Worm (Caenorhabditis elegans) whole organism, dauer: ENCODE data around the gene vnut-1.

Experiments used
- unc-62 ChIP-seq: sonication (generic microtip); optimal IDR thresholded peaks from 2 replicates; lab custom pipeline; 2017; ENCODE audit warnings: missing biosample characterization, missing genetic modification reagents, missing genetic modification characterization

Gene vnut-1

DNA sequence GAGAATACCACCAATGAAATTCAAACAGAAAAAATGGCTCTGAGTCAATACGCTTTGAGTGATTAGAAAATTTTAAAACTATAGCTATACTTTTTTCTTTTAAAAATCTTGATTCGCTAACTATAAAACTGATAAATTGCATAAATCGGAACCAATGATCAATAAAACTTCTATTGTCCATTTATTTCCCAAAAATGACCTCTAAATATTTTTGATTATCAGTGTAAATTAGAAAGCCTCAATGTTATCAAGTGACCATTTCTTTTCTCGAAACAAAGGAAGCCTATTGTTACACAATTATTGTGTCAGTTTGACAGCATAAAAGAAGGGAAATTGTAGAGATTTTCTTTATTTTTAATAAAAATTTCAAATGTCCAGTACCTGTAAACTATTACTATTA, 10.5 kb downstream of the vnut-1 start, which contains the start of gene K10H10.4:
Gene K10H10.4 (plus strand): TSS at position 301 of the 400 bp plus-strand sequence.
- TF ChIP-seq unc-62 (GFP tag; lab: Kevin White, UChicago): no peak

DNA sequence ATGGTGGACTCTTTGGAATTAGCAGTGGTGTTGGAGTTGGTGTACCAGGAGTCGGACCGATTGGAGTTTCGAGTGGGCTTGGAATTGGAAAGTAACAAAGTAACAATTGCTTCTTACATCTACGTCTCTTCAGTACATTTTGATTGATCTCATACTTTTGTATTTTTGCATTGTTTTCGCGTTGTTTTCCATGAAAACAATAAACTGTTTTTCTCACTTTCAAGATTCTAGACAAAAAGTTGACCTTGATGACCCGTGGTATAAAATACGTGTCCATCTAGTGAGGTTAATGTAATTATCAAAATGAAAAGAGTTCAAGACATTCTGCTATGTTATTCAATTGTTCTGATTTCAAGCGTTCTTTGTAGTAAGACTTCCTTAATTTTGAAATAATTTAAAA, 11.8 kb downstream of the vnut-1 start, which contains the start of gene K10H10.5:
Gene K10H10.5 (plus strand): TSS at position 301 of the 400 bp plus-strand sequence.
- TF ChIP-seq unc-62 (GFP tag; lab: Kevin White, UChicago): no peak

DNA sequence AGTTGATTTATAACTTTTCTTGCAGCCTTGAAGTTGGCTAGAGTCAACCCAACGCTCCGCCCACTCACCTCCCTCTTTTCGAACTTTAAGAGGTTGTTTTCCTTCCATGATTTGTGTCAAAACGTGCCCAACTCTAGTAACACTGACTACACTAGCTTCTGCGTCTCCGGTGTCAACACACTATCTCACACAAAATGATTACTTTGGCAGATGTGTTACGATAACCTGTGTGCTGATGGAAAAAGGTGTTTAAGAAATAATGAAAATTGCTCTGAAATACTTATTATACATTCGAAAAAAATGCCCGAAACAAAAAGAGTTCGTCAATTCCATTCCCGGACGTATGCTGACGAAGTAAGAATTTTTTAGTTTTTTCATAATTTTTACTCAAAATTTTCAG, 13.4 kb downstream of the vnut-1 start, which contains the start of gene K10H10.6:
Gene K10H10.6 (plus strand): TSS at position 301 of the 400 bp plus-strand sequence.
- TF ChIP-seq unc-62 (GFP tag; lab: Kevin White, UChicago): no peak

DNA sequence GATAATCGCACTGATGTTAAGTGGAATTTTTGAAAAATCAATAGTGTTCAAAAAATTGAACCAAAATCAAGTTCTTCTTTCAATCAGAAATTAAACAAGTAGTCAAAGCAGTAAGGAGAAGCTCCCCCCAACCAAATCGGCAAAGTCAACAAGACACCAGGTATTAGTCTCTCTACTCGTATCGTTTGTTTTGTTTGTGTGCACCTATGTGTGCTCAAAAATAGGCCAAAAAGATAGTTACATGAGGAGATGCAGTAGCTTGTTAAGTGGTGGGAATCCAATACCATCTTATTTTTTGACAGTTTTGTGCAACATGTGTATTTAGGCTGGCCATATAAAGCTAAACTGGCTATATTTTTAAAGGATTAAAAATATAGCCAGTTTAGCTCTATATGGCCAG, 16.6 kb downstream of the vnut-1 start, which contains the start of gene K10H10.12:
Gene K10H10.12 (minus strand): TSS at position 101 of the 400 bp plus-strand sequence.
- TF ChIP-seq unc-62 (GFP tag; lab: Kevin White, UChicago): no peak

DNA sequence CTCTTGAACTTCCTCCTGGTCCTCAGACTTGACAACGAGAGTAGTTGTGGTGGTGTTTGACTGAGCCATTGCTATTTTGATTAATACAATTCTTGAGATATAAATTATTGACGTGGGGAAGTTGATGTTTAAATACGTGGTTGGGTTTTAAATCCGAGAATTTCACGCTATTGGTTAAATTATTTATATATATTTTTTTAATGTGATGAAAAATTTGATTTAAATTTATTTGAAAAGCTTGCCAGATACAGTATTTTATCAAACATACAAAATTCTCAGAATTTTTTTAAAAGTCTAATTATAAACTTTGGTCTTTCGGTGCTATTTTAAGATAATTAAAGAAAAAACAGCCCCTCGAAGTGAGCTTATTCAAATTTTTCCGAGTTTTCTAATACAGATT, 18.0 kb downstream of the vnut-1 start, which contains the start of the genes K10H10.7 and K10H10.10:
Gene K10H10.7 (minus strand): TSS at position 101 of the 400 bp plus-strand sequence.
Gene K10H10.10 (plus strand): TSS at position 204 of the 400 bp plus-strand sequence.
- TF ChIP-seq unc-62 (GFP tag; lab: Kevin White, UChicago): no peak

DNA sequence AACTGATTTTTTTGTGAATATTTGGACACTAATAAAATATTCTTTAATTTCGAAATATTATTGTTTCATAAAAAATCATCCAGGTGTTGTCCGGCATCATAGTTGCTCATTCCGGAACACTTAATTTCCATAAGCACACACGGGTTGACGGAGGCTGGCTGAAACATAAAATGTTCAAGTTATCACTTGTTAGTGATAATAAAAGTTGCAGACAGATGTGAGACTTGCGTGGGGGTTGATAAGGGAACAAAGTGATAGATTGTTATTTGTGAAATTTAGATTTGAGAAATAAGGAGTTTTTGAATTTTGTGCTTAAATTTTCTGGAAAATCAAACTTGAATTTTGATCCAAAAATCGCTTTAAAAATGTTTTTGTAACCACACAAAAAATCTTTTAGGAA, 20.6 kb downstream of the vnut-1 start:
- TF ChIP-seq unc-62 (GFP tag; lab: Kevin White, UChicago): no peak

DNA sequence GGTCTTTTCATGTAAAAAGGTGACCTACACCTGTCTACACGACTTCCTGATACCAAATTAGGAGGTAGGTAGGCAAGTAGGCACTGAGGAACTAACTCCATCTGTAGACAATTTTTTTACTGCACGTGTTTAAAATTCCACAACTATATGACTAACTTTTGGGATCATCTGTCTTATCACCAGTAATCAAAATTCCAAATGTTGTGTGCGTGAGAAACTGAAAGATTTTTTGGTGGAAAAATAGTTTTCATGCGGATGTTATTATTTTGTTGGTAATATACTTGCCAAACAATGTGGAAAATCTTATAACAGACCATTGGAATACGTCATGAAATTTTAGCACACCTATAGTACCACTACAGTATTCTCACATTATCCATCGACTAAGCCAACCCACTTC, 21.6 kb downstream of the vnut-1 start, which contains the start of gene K10H10.13:
Gene K10H10.13 (minus strand): TSS at position 101 of the 400 bp plus-strand sequence.
- no peak for TF ChIP-seq unc-62 (GFP tag; lab: Kevin White, UChicago)

DNA sequence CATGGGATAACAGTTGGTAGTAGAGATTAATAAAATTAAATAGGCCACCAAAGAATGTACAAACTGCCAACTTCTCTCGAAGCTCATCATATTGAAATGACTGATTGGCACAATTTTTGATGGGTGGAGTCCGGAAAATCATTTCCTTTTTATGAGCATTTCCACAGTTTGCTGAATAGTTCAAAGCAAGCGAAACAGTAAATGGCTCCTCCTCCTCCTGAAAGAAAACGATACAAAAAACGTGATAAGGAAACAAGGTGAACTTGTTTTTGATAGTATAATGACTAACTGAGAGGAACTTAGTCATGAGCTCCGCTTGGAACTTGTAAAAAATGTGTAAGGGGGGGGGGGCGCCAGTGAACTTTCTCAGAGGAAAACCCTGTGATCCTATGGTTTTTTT, 25.4 kb downstream of the vnut-1 start, which contains the start of gene K10H10.9:
Gene K10H10.9 (minus strand): TSS at position 101 of the 400 bp plus-strand sequence.
- no peak for TF ChIP-seq unc-62 (GFP tag; lab: Kevin White, UChicago)

DNA sequence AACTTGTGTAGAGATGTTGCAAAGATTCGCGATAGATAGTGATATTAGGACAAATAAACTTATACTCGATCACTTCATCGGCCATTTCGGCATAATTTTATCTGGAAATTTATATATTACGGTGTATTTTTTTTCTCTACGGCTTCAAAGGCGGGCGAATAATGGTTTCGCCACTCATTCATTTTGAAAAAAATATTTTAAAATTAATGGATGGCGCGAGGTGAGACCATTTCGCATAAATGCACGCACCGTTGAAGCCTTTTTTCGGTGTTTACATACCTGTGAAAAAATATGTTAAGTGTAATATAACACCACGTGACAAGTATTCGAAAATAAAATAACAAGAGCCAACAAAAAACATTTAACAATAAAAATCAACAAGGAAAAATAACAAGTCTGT, 32.4 kb downstream of the vnut-1 start, which contains the start of gene btb-19:
Gene btb-19 (minus strand): TSS at position 101 of the 400 bp plus-strand sequence.
- TF ChIP-seq unc-62 (GFP tag; lab: Kevin White, UChicago): no peak

DNA sequence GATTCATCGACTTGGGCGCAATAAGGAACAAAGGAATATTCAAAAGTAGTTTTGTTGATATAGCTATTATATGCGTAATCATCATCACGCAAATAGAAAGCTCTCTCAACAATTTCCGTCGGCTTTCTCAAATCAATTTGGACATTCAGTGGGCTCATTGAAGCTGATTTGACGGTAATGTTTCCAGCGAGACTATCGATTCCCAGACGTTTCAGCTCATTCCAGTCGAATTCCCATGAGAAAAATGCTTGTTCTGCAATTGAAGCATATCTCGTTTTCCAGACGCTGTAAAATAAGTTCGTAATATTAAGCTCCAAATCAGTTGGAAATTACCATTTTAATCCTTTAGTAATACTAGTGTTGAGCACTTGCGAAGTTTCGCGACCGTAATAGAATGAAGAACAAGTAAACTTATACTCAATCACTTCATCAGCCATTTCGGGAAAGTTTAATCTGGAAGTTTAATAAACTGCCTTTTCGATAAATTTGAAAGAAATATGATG, 33.5 kb downstream of the vnut-1 start, which contains the start of gene btb-20:
Gene btb-20 (minus strand): TSS at position 453 of the 503 bp plus-strand sequence.
- no peak for TF ChIP-seq unc-62 (GFP tag; lab: Kevin White, UChicago)

DNA sequence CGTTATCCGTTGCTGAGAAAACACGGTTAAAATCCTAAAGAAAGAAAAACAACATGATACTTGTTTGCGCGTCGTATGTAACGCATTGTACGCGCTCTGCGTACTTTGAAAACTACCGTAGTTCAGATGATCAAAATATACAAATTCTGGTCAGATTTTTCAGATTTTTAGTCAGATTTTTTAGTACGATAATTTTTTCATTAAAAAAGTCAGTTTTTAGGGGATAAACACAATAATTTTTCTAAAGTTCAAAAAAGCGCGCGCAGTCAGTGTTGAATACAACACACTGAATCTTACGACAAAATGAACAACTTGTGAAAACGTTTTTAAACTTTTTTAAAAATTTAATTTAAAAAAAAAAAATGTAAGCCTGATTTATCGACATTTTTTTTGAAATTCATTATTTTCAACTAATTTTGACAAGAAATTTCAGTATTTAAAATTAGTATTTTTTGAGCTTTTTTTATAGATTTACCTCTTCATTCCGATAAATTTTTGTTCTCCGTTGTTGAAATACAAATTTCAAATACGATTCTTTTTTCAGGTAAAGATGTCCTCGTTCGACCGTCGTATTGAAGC, 34.1 kb downstream of the vnut-1 start, which contains the start of gene pot-2:
Gene pot-2 (plus strand): TSS at position 529 of the 579 bp plus-strand sequence.
- no peak for TF ChIP-seq unc-62 (GFP tag; lab: Kevin White, UChicago)

DNA sequence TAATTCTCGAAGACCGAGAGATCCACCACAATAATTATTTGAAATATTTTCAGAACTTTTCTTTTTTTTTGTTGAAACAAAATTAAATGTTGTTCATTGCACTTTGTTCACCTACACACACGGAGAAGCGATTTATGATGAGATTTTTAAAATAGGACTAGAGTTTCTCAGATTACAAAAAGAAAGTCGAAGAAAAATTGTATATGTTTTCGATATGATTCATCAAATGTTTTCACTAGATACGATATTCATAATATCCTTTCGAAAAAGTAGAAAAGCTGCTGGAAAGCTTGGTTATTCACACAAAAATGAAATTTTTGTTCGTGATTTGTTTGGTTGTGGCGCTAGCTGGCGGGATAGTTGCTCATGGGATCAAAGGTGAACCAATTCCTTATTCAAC, 35.4 kb downstream of the vnut-1 start, which contains the start of gene F57C2.4:
Gene F57C2.4 (plus strand): TSS at position 301 of the 400 bp plus-strand sequence.
- TF ChIP-seq unc-62 (GFP tag; lab: Kevin White, UChicago): no peak

DNA sequence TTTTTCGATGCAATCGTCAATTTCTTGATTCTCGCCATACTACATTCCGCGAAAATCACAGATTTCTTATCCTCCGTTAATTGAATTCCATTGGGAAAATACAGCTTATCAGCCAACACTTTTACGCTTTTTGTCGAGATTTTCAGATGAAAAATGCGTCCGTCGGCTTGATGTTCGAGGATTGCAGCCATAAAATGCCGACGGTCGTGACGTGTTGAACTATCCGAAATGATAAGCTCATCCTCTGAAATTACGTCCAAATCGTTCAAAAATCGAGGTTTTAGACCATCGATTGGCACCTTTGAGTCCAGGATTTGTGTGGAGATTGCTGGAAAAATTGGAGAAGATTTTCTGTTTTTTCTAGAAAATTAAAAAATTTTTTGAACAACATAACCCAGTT, 37.5 kb downstream of the vnut-1 start:
- no peak for TF ChIP-seq unc-62 (GFP tag; lab: Kevin White, UChicago)

DNA sequence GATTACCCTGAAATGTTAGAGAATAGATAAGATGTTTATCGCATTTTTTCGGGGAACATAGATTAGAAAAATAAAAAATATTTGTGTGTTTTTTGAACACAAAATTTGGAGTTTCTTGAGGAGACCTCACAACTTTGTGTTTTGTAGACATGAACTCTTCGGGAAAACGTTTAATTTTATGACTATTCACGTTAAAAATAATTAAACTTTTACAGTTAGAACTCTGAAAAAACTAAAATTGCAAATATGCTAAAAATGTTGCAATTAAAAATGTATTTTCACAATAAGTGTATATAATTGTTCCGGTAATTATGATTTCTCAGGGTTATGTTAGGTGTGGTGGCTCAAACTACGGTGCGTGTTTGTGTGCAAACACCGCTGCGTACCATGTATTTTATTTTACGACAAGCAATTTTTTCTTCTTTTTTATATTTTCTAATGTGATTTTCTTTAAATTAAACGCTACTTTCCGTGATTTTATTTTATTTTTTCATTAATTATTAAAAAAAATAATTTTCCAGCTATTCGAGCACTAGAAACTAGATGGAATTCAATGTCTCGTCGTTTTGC, 38.7 kb downstream of the vnut-1 start, which contains the start of the genes F57C2.5 and spat-1:
Gene F57C2.5 (minus strand): TSS at position 7 of the 570 bp plus-strand sequence.
Gene spat-1 (plus strand): TSS at position 520 of the 570 bp plus-strand sequence.
- TF ChIP-seq unc-62 (GFP tag; lab: Kevin White, UChicago): no peak

DNA sequence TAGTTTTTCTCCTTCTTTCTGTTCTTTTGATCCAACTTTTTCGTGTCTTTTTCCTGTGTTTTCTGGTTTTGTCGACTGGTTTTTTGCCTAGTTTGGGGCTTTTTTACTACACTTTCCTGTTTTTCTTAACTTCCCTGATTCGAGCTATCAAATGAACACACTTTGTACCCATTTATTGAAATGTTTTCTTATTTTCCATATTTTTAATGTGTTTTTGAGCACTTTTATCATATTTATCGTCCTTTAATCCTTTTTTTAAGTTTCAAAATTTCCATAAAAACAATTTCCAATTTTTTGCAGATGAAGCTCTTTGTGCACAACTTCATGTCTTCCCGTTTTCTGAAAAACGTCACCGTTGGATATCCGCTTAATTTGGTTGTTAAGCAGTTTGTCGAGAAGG, 44.4 kb downstream of the vnut-1 start, which contains the start of gene C04H5.1:
Gene C04H5.1 (plus strand): TSS at position 301 of the 400 bp plus-strand sequence.
- no peak for TF ChIP-seq unc-62 (GFP tag; lab: Kevin White, UChicago)
